Worm (Caenorhabditis elegans) whole organism, L2 larva: Measurements from ENCODE around the gene ctsa-1.2.

Experiments
- F13H6.1 ChIP-seq: sonication (generic microtip); optimal IDR thresholded peaks from 2 replicates; lab custom pipeline; 2016; ENCODE audit warnings: missing genetic modification characterization, missing compliant biosample characterization
- ceh-82 ChIP-seq: fragments of 150-350 bp; optimal IDR thresholded peaks from 2 replicates; lab custom pipeline; 2014; ENCODE audit warnings: missing biosample characterization, missing genetic modification characterization
- dmd-4 ChIP-seq: sonication (generic microtip); optimal IDR thresholded peaks from 2 replicates; lab custom pipeline; 2017; ENCODE audit warnings: missing biosample characterization, missing genetic modification characterization
- elt-3 ChIP-seq: sonication (generic microtip); optimal IDR thresholded peaks from 2 replicates; lab custom pipeline; 2017; ENCODE audit warnings: missing biosample characterization, missing genetic modification characterization
- fos-1 ChIP-seq: fragments of 150-350 bp; optimal IDR thresholded peaks from 2 replicates; lab custom pipeline; 2014; ENCODE audit warnings: missing biosample characterization, missing genetic modification characterization
- gmeb-1 ChIP-seq: fragments of 150-350 bp; optimal IDR thresholded peaks from 2 replicates; lab custom pipeline; 2014; ENCODE audit warnings: missing biosample characterization, missing genetic modification characterization
- lin-11 ChIP-seq: fragments of 150-350 bp; sonication (generic microtip); optimal IDR thresholded peaks from 2 replicates; lab custom pipeline; 2014; ENCODE audit warnings: missing biosample characterization, missing genetic modification characterization, inconsistent platforms, mixed read lengths
- lin-39 ChIP-seq: fragments of 150-350 bp; optimal IDR thresholded peaks from 2 replicates; lab custom pipeline; 2014; ENCODE audit warnings: missing biosample characterization, missing genetic modification reagents, missing genetic modification characterization
- mab-5 ChIP-seq: fragments of 150-350 bp; optimal IDR thresholded peaks from 2 replicates; lab custom pipeline; 2014; ENCODE audit warnings: missing biosample characterization, missing genetic modification characterization
- mbf-1 ChIP-seq: sonication (generic microtip); optimal IDR thresholded peaks from 2 replicates; lab custom pipeline; 2017; ENCODE audit warnings: missing biosample characterization, missing genetic modification characterization
- nhr-10 ChIP-seq: sonication (generic microtip); optimal IDR thresholded peaks from 2 replicates; lab custom pipeline; 2017; ENCODE audit warnings: missing biosample characterization, missing genetic modification characterization
- nhr-11 ChIP-seq: fragments of 150-350 bp; optimal IDR thresholded peaks from 2 replicates; lab custom pipeline; 2014; ENCODE audit warnings: missing biosample characterization, missing genetic modification characterization
- nhr-237 ChIP-seq: fragments of 150-350 bp; optimal IDR thresholded peaks from 2 replicates; lab custom pipeline; 2014; ENCODE audit warnings: missing biosample characterization, missing genetic modification characterization
- peb-1 ChIP-seq: fragments of 150-350 bp; optimal IDR thresholded peaks from 2 replicates; lab custom pipeline; 2014; ENCODE audit warnings: missing biosample characterization, missing genetic modification characterization
- skn-1 ChIP-seq: sonication (generic microtip); optimal IDR thresholded peaks from 2 replicates; lab custom pipeline; 2017; ENCODE audit warnings: missing biosample characterization, missing genetic modification characterization
- sma-3 ChIP-seq: sonication (generic microtip); optimal IDR thresholded peaks from 2 replicates; lab custom pipeline; 2016; ENCODE audit warnings: missing genetic modification reagents, missing genetic modification characterization, missing compliant biosample characterization
- sma-9 ChIP-seq, 2 experiments: fragments of 150-350 bp in 1 of 2; sonication (generic microtip) in 1 of 2; optimal IDR thresholded peaks; 2 replicates each; lab custom pipeline; 2014 to 2016; ENCODE audit warnings: missing genetic modification characterization in 2 of 2, mild to moderate bottlenecking in 1 of 2, missing biosample characterization in 1 of 2, missing compliant biosample characterization in 1 of 2, missing genetic modification reagents in 1 of 2, moderate library complexity in 1 of 2
- unc-55 ChIP-seq: fragments of 150-350 bp; sonication (generic microtip); optimal IDR thresholded peaks from 3 replicates; lab custom pipeline; 2014; ENCODE audit warnings: missing biosample characterization, missing genetic modification reagents, missing genetic modification characterization
- unc-62 ChIP-seq: fragments of 150-350 bp; optimal IDR thresholded peaks from 2 replicates; lab custom pipeline; 2014; ENCODE audit warnings: missing biosample characterization, missing genetic modification reagents, missing genetic modification characterization
- zag-1 ChIP-seq: fragments of 150-350 bp; optimal IDR thresholded peaks from 2 replicates; lab custom pipeline; 2014; ENCODE audit warnings: missing biosample characterization, missing genetic modification characterization
- ztf-4 ChIP-seq: fragments of 150-350 bp; optimal IDR thresholded peaks from 2 replicates; lab custom pipeline; 2014; ENCODE audit warnings: missing biosample characterization, missing genetic modification characterization

The ctsa-1.2 gene

DNA sequence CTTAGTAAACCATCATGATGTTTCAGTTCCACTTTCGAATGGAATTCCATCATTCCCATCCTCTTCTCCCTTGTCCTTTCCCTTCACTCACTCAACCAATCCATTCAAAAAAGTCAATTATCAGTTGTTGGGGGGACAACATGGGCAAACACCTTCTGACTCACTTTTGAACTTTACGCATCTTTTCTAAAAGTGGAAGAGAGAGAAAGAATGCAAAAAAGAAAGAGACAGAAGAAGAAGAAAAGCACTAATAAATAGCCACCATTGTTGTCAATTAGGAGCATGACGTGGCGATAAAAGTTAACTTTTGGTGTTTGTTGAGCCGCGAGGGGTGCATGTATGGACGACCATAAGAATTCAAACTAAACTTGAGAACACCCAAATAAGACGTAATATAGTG is 48.9 kb downstream of the ctsa-1.2 start:
- no peak for TF ChIP-seq lin-39 (tag; lab: Kevin White, UChicago)
- no peak for TF ChIP-seq dmd-4 (tag; lab: Kevin White, UChicago)
- no peak for TF ChIP-seq gmeb-1
- no peak for TF ChIP-seq mab-5 (tag; lab: Kevin White, UChicago)
- no peak for TF ChIP-seq nhr-11 (tag; lab: Kevin White, UChicago)
- TF ChIP-seq skn-1 (tag; lab: Kevin White, UChicago) = no peak
- TF ChIP-seq ceh-82 = no peak
- no peak for TF ChIP-seq fos-1
- TF ChIP-seq elt-3 (tag; lab: Kevin White, UChicago) = no peak
- no peak for TF ChIP-seq unc-62 (GFP tag; lab: Kevin White, UChicago)
- TF ChIP-seq sma-3 (GFP tag; lab: Kevin White, UChicago) = no peak
- TF ChIP-seq, all 48 proteins: peak for 0

DNA sequence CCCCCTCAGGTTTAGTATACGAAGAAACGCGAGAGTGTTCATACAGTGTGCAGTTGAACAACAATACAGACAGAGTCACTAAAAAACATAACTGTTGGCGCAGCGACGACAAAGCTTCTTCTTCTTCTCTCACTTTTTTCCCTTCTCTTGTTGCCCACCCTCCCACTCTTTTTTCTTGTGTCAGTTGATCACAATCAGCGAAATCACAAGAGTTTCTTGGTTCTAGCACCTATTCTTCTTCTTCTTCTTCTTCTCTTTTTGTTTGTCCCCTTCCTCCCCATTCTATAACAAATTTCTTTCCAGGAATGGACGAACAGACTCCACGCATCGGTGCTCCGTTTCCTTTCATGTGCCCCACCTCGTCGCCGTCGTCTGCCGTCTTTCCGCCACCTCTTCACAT is 51.3 kb downstream of the ctsa-1.2 start, which contains the start of gene F43G6.4:
Gene F43G6.4 (plus strand): TSS at position 301 of the 400 bp plus-strand sequence.
- no peak for TF ChIP-seq fos-1
- TF ChIP-seq ztf-4 = no peak
- TF ChIP-seq mab-5 (tag; lab: Kevin White, UChicago) = no peak
- TF ChIP-seq sma-9 (GFP tag; optimal IDR thresholded peaks at IDR 0.05; lab: Kevin White, UChicago) = no peak
- TF ChIP-seq sma-9 (tag; optimal IDR thresholded peaks at IDR 0.05; lab: Kevin White, UChicago) = no peak
- no peak for TF ChIP-seq lin-11 (tag; lab: Kevin White, UChicago)
- no peak for TF ChIP-seq mbf-1
- no peak for TF ChIP-seq unc-55 (GFP tag; lab: Kevin White, UChicago)
- TF ChIP-seq nhr-237 (tag; lab: Kevin White, UChicago) = no peak
- no peak for TF ChIP-seq ceh-82
- no peak for TF ChIP-seq peb-1 (tag; lab: Kevin White, UChicago)
- no peak for TF ChIP-seq nhr-10
- TF ChIP-seq zag-1 (tag; lab: Kevin White, UChicago) = no peak
- no peak for TF ChIP-seq sma-3 (GFP tag; lab: Kevin White, UChicago)
- TF ChIP-seq F13H6.1 (tag; lab: Kevin White, UChicago) = no peak
- TF ChIP-seq unc-62 (GFP tag; lab: Kevin White, UChicago) = no peak
